Fruit fly (Drosophila melanogaster): ENCODE measurements around the gene Snap24.

The Snap24 gene

DNA sequence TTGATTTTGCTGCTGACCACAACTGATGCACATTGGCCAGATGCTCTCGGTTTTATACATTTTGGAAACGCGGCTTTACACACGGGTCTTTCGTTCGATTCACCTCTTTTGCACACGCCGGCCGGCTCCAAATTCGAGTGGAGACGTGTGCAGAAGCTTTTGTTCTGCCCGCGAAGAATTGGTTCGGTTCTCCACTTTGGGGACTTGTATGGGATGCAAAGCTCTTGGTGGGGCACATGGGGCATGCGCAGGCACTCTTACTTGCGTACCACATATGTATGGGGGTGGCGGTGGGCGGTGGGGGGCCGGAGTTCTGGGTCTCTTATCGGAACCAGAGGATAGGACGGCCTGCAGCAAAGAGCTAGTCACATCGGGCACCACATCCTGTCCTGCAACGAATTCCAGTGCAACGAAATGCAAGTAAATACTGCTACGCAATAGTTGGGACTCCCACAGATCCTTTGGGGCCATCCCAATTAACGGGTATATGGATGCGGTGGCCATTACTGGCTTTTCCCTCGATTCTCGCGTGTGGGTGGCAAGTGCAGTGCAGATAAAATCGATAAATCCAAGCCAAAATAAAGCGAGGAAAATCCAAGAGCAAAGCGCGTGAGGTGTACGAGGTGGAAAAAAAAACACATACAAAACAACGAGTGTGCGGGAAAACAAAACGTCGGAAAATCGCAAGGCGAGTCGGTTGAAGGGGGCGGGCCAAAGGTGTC is 21.6 kb upstream of the Snap24 start, which contains the start of the genes MtnA and CG8500 (continued):
- TF ChIP-seq Atf-2 (GFP tag; optimal IDR thresholded peaks at IDR 0.05) (no peak), CG9215 (GFP tag; IDR thresholded peaks at IDR 0.05) (no peak), CG12659 (GFP tag; optimal IDR thresholded peaks at IDR 0.05) (peak; percentile 20), CG6654 (GFP tag; optimal IDR thresholded peaks at IDR 0.05) (no peak), CG10654 (GFP tag; optimal IDR thresholded peaks at IDR 0.05) (no peak), br (optimal IDR thresholded peaks at IDR 0.05) (no peak), NFAT (GFP tag; IDR thresholded peaks at IDR 0.05) (no peak), CG13775 (GFP tag; optimal IDR thresholded peaks at IDR 0.05) (no peak), gro (GFP tag; optimal IDR thresholded peaks at IDR 0.05) (no peak), CG7963 (GFP tag; IDR thresholded peaks at IDR 0.05; ENCODE audit: partially characterized antibody) (no peak), CG10431 (GFP tag; optimal IDR thresholded peaks at IDR 0.05) (no peak), CG16815 (GFP tag; optimal IDR thresholded peaks at IDR 0.05) (no peak), CG14050 (GFP tag; IDR thresholded peaks at IDR 0.05) (no peak), Hsf (GFP tag; optimal IDR thresholded peaks at IDR 0.05) (no peak), salm (tag; optimal IDR thresholded peaks at IDR 0.05) (no peak), Bgb (GFP tag; IDR thresholded peaks at IDR 0.05; ENCODE audit: partially characterized antibody) (peak; percentile 54; the same call in 1 of the 2 replicates), unc-4 (GFP tag; IDR thresholded peaks at IDR 0.05; ENCODE audit: partially characterized antibody) (0 out of 2 replicates have a peak, but pooled peaks have one; percentile 28), pita (GFP tag; optimal IDR thresholded peaks at IDR 0.05) (peak; percentile 54), CG34422 (GFP tag; IDR thresholded peaks at IDR 0.05) (peak; percentile 75; the same call in 2 of the 3 replicates), onecut (GFP tag; IDR thresholded peaks at IDR 0.05) (peak; percentile 87), Sry-β (GFP tag; optimal IDR thresholded peaks at IDR 0.05) (no peak), crp (GFP tag; optimal IDR thresholded peaks at IDR 0.05) (no peak), tna (GFP tag; IDR thresholded peaks at IDR 0.05; ENCODE audit: partially characterized antibody) (peak; percentile 19; the same call in 1 of the 2 replicates), CG12071 (GFP tag; optimal IDR thresholded peaks at IDR 0.05) (no peak), CG13894 (tag; optimal IDR thresholded peaks at IDR 0.05) (peak; percentile 26), ERR (GFP tag; optimal IDR thresholded peaks at IDR 0.05) (no peak), Taf1 (GFP tag; IDR thresholded peaks at IDR 0.05) (no peak), Med (GFP tag) (peak; percentile 81), caup (GFP tag; optimal IDR thresholded peaks at IDR 0.05; ENCODE audit: severe bottlenecking) (peak; percentile 13), sr (GFP tag; IDR thresholded peaks at IDR 0.05) (0 out of 3 replicates have a peak, but pooled peaks have one; percentile 7), BEAF-32 (GFP tag; optimal IDR thresholded peaks at IDR 0.05) (no peak), CG7839 (tag; optimal IDR thresholded peaks at IDR 0.05) (no peak), Asciz (GFP tag; optimal IDR thresholded peaks at IDR 0.05) (no peak), MBD-R2 (GFP tag; IDR thresholded peaks at IDR 0.05) (peak; percentile 55; the same call in 1 of the 2 replicates), sob (GFP tag; IDR thresholded peaks at IDR 0.05) (no peak), tx (GFP tag; optimal IDR thresholded peaks at IDR 0.05) (no peak), CG13123 (GFP tag; optimal IDR thresholded peaks at IDR 0.05) (no peak), hth (optimal IDR thresholded peaks at IDR 0.05) (no peak), CG7987 (GFP tag; optimal IDR thresholded peaks at IDR 0.05) (peak; percentile 30), ab (GFP tag; optimal IDR thresholded peaks at IDR 0.05) (no peak), nerfin-2 (GFP tag; IDR thresholded peaks at IDR 0.05; ENCODE audit: partially characterized antibody) (no peak), CG4404 (GFP tag; IDR thresholded peaks at IDR 0.05) (no peak), zen (tag; optimal IDR thresholded peaks at IDR 0.05) (no peak), sna (GFP tag; IDR thresholded peaks at IDR 0.05; ENCODE audit: partially characterized antibody) (no peak), schlank (tag; optimal IDR thresholded peaks at IDR 0.05) (no peak), CG8388 (GFP tag; optimal IDR thresholded peaks at IDR 0.05) (no peak), CG3065 (GFP tag; optimal IDR thresholded peaks at IDR 0.05) (no peak), dysf (GFP tag; IDR thresholded peaks at IDR 0.05) (no peak), Dip2 (GFP tag; IDR thresholded peaks at IDR 0.05) (no peak)

Measured in whole organism, embryonic.